Fruit fly (Drosophila melanogaster) whole organism, pupa: Measurements from ENCODE around the gene Gen.

Experiments
- CG10348 ChIP-seq: fragments of 200-800 bp; sonication (Bioruptor generic); IDR thresholded peaks from 2 replicates; pipeline ENCODE4 v1.3.6; 2022; ENCODE audit warnings: missing biosample characterization, missing genetic modification characterization
- CG12605 ChIP-seq: fragments of 200-800 bp; sonication (Bioruptor generic); IDR thresholded peaks from 2 replicates; pipeline ENCODE4 v1.3.6; 2022; ENCODE audit warnings: missing biosample characterization, missing genetic modification characterization
- CG13204 ChIP-seq: fragments of 200-800 bp; sonication (Bioruptor generic); optimal IDR thresholded peaks from 2 replicates; lab custom pipeline; 2018; ENCODE audit warnings: missing biosample characterization, mild to moderate bottlenecking, missing genetic modification characterization, moderate library complexity
- CG14655 ChIP-seq: fragments of 200-800 bp; sonication (Bioruptor generic); optimal IDR thresholded peaks from 3 replicates; lab custom pipeline; 2017; ENCODE audit warnings: mild to moderate bottlenecking, missing biosample characterization, missing genetic modification reagents, missing genetic modification characterization
- CG15710 ChIP-seq: fragments of 200-800 bp; sonication (Bioruptor generic); optimal IDR thresholded peaks from 2 replicates; lab custom pipeline; 2018; ENCODE audit warnings: missing biosample characterization, mild to moderate bottlenecking, missing genetic modification characterization, moderate library complexity
- CG17806 ChIP-seq: fragments of 200-800 bp; sonication (Bioruptor generic); optimal IDR thresholded peaks from 2 replicates; lab custom pipeline; 2018; ENCODE audit warnings: missing biosample characterization, mild to moderate bottlenecking, missing genetic modification characterization, moderate library complexity
- CG32121 ChIP-seq: fragments of 200-800 bp; sonication (Bioruptor generic); IDR thresholded peaks from 2 replicates; pipeline ENCODE4 v1.3.6; 2022; ENCODE audit warnings: missing biosample characterization, missing genetic modification characterization
- CG34367 ChIP-seq: fragments of 200-800 bp; sonication (Bioruptor generic); optimal IDR thresholded peaks from 2 replicates; lab custom pipeline; 2018; ENCODE audit warnings: missing biosample characterization, mild to moderate bottlenecking, missing genetic modification characterization
- CG4496 ChIP-seq: fragments of 200-800 bp; sonication (Bioruptor generic); IDR thresholded peaks from 3 replicates; pipeline ENCODE4 v1.3.6; 2022; ENCODE audit warnings: missing biosample characterization, missing genetic modification characterization
- CG8159 ChIP-seq: fragments of 200-800 bp; sonication (Bioruptor generic); optimal IDR thresholded peaks from 3 replicates; lab custom pipeline; 2018; ENCODE audit warnings: missing biosample characterization, mild to moderate bottlenecking, missing genetic modification characterization, moderate library complexity
- CG8301 ChIP-seq: fragments of 200-800 bp; sonication (Bioruptor generic); optimal IDR thresholded peaks from 2 replicates; lab custom pipeline; 2018; ENCODE audit warnings: missing biosample characterization, mild to moderate bottlenecking, missing genetic modification characterization
- CG9948 ChIP-seq: fragments of 200-800 bp; sonication (Bioruptor generic); optimal IDR thresholded peaks from 2 replicates; lab custom pipeline; 2018; ENCODE audit warnings: missing biosample characterization, mild to moderate bottlenecking, missing genetic modification characterization, moderate library complexity
- D1 ChIP-seq: fragments of 200-800 bp; sonication (Bioruptor generic); optimal IDR thresholded peaks from 2 replicates; lab custom pipeline; 2018; ENCODE audit warnings: missing biosample characterization, mild to moderate bottlenecking, missing genetic modification characterization, moderate library complexity
- EcR ChIP-seq: fragments of 200-800 bp; sonication (Bioruptor generic); optimal IDR thresholded peaks from 3 replicates; lab custom pipeline; 2019; ENCODE audit warnings: missing biosample characterization, missing genetic modification characterization, mild to moderate bottlenecking, moderate library complexity, missing genetic modification reagents
- Ets98B ChIP-seq: fragments of 200-800 bp; sonication (Bioruptor generic); IDR thresholded peaks from 2 replicates; pipeline ENCODE4 v1.3.6; 2022; ENCODE audit warnings: missing biosample characterization, missing genetic modification characterization
- Pif1A ChIP-seq: fragments of 200-800 bp; sonication (Bioruptor generic); optimal IDR thresholded peaks from 3 replicates; lab custom pipeline; 2016; ENCODE audit warnings: missing biosample characterization, missing genetic modification characterization
- Pif1B ChIP-seq: fragments of 200-800 bp; sonication (Bioruptor generic); optimal IDR thresholded peaks from 3 replicates; lab custom pipeline; 2016; ENCODE audit warnings: missing biosample characterization, missing genetic modification characterization
- Snoo ChIP-seq: fragments of 200-800 bp; sonication (Bioruptor generic); optimal IDR thresholded peaks from 3 replicates; lab custom pipeline; 2017; ENCODE audit warnings: missing biosample characterization, mild to moderate bottlenecking, missing genetic modification characterization, inconsistent platforms
- fd96Ca ChIP-seq: fragments of 200-800 bp; sonication (Bioruptor generic); IDR thresholded peaks from 3 replicates; pipeline ENCODE4 v1.3.6; 2022; ENCODE audit warnings: missing biosample characterization, missing genetic modification characterization
- gl ChIP-seq: fragments of 200-800 bp; sonication (Bioruptor generic); optimal IDR thresholded peaks from 2 replicates; lab custom pipeline; 2018; ENCODE audit warnings: missing biosample characterization, mild to moderate bottlenecking, missing genetic modification characterization
- rn ChIP-seq: fragments of 200-800 bp; sonication (Bioruptor generic); IDR thresholded peaks from 2 replicates; pipeline ENCODE4 v1.3.6; 2022; ENCODE audit warnings: missing biosample characterization, missing genetic modification characterization

Gen gene

dm6 chr3L:5133704-5134430 lies 18.3 kb downstream of the Gen start, which contains the start of gene Yod1:
TSS of gene Yod1 (plus strand) at chr3L:5133871.
- TF ChIP-seq Ets98B (GFP tag; lab: Robert Waterston, UW), result peak; percentile 19; the same call in 1 of the 2 replicates
- 0 out of 2 replicates have a peak, but pooled peaks have one; percentile 12 for TF ChIP-seq CG12605 (GFP tag; lab: Robert Waterston, UW)
- no peak for TF ChIP-seq CG4496 (GFP tag; lab: Robert Waterston, UW)
- peak; percentile 33 for TF ChIP-seq gl (tag; lab: Kevin White, UChicago)
- peak; percentile 8; the same call in 1 of the 2 replicates for TF ChIP-seq CG32121
- no peak for TF ChIP-seq Snoo (tag; lab: Kevin White, UChicago)
- TF ChIP-seq EcR (GFP tag; lab: Kevin White, UChicago), result peak; percentile 88

- TF ChIP-seq CG9948 (tag; lab: Kevin White, UChicago) (no peak), CG34367 (no peak), CG17806 (tag; lab: Kevin White, UChicago) (no peak), Ets98B (GFP tag; lab: Robert Waterston, UW) (no peak), gl (tag; lab: Kevin White, UChicago) (no peak)
Observed at dm6 chr3L:5132966-5133365, 19.2 kb downstream of the Gen start, which contains the start of gene CG15213. TSS of gene CG15213 (minus strand) at chr3L:5133220.

dm6 chr3L:5131245-5131644 lies 20.9 kb downstream of the Gen start, which contains the start of gene CG15212:
TSS of gene CG15212 (plus strand) at chr3L:5131545.
- no peak for TF ChIP-seq Ets98B (GFP tag; lab: Robert Waterston, UW)
- TF ChIP-seq CG14655, result no peak
- TF ChIP-seq CG13204 (GFP tag; lab: Kevin White, UChicago), result no peak
- TF ChIP-seq CG8159 (tag; lab: Kevin White, UChicago), result no peak
- TF ChIP-seq CG32121, result no peak
- TF ChIP-seq CG15710 (tag; lab: Kevin White, UChicago), result no peak
- TF ChIP-seq Snoo (tag; lab: Kevin White, UChicago), result no peak
- TF ChIP-seq CG9948 (tag; lab: Kevin White, UChicago), result no peak
- TF ChIP-seq CG10348 (GFP tag; lab: Robert Waterston, UW), result no peak
- no peak for TF ChIP-seq D1 (tag; lab: Kevin White, UChicago)

- TF ChIP-seq CG8301 (tag; lab: Kevin White, UChicago) (no peak), D1 (tag; lab: Kevin White, UChicago) (no peak), CG10348 (GFP tag; lab: Robert Waterston, UW) (no peak), CG14655 (no peak), CG9948 (tag; lab: Kevin White, UChicago) (no peak), Pif1A (GFP tag; lab: Kevin White, UChicago) (no peak), CG13204 (GFP tag; lab: Kevin White, UChicago) (no peak), CG4496 (GFP tag; lab: Robert Waterston, UW) (no peak), CG12605 (GFP tag; lab: Robert Waterston, UW) (no peak), EcR (GFP tag; lab: Kevin White, UChicago) (no peak), CG15710 (tag; lab: Kevin White, UChicago) (no peak), Snoo (tag; lab: Kevin White, UChicago) (no peak)
Observed at dm6 chr3L:5130508-5130907, 21.7 kb downstream of the Gen start.

dm6 chr3L:5129199-5129598 lies 23.0 kb downstream of the Gen start, which contains the start of gene CG4597:
TSS of gene CG4597 (plus strand) at chr3L:5129499.
- TF ChIP-seq gl (tag; lab: Kevin White, UChicago), result no peak
- no peak for TF ChIP-seq CG9948 (tag; lab: Kevin White, UChicago)
- TF ChIP-seq D1 (tag; lab: Kevin White, UChicago), result no peak
- TF ChIP-seq fd96Ca (GFP tag; lab: Robert Waterston, UW), result no peak
- no peak for TF ChIP-seq CG4496 (GFP tag; lab: Robert Waterston, UW)
- TF ChIP-seq CG34367, result no peak
- no peak for TF ChIP-seq Pif1A (GFP tag; lab: Kevin White, UChicago)
- TF ChIP-seq Pif1B (GFP tag; lab: Kevin White, UChicago), result no peak
- no peak for TF ChIP-seq Snoo (tag; lab: Kevin White, UChicago)
- no peak for TF ChIP-seq rn (GFP tag; lab: Robert Waterston, UW)
- no peak for TF ChIP-seq CG13204 (GFP tag; lab: Kevin White, UChicago)
- TF ChIP-seq CG32121, result no peak
- no peak for TF ChIP-seq CG12605 (GFP tag; lab: Robert Waterston, UW)
- TF ChIP-seq CG8159 (tag; lab: Kevin White, UChicago), result no peak
- TF ChIP-seq CG17806 (tag; lab: Kevin White, UChicago), result no peak
- no peak for TF ChIP-seq CG10348 (GFP tag; lab: Robert Waterston, UW)
- TF ChIP-seq, all 21 proteins: peak for 0

- TF ChIP-seq fd96Ca (GFP tag; lab: Robert Waterston, UW) (peak; percentile 66; the same call in 2 of the 3 replicates), CG34367 (peak; percentile 55), gl (tag; lab: Kevin White, UChicago) (no peak), Pif1A (GFP tag; lab: Kevin White, UChicago) (peak; percentile 15), CG4496 (GFP tag; lab: Robert Waterston, UW) (peak; percentile 38; the same call in 1 of the 3 replicates), Pif1B (GFP tag; lab: Kevin White, UChicago) (peak; percentile 40), CG13204 (GFP tag; lab: Kevin White, UChicago) (no peak), CG10348 (GFP tag; lab: Robert Waterston, UW) (no peak; the same call in 1 of the 2 replicates), CG8301 (tag; lab: Kevin White, UChicago) (peak; percentile 10), CG14655 (no peak), Ets98B (GFP tag; lab: Robert Waterston, UW) (peak; percentile 51; the same call in 1 of the 2 replicates), EcR (GFP tag; lab: Kevin White, UChicago) (no peak), CG17806 (tag; lab: Kevin White, UChicago) (peak; percentile 62), CG15710 (tag; lab: Kevin White, UChicago) (peak; percentile 67), CG8159 (tag; lab: Kevin White, UChicago) (peak; percentile 64), rn (GFP tag; lab: Robert Waterston, UW) (peak; percentile 40; the same call in 1 of the 2 replicates), CG12605 (GFP tag; lab: Robert Waterston, UW) (0 out of 2 replicates have a peak, but pooled peaks have one; percentile 22), Snoo (tag; lab: Kevin White, UChicago) (no peak), CG32121 (peak; percentile 48; the same call in 1 of the 2 replicates), CG9948 (tag; lab: Kevin White, UChicago) (peak; percentile 72), D1 (tag; lab: Kevin White, UChicago) (peak; percentile 9)
Observed at dm6 chr3L:5128214-5128613, 24.0 kb downstream of the Gen start.
